Fruit fly (Drosophila melanogaster): Measurements from ENCODE around the gene Desat2.

Gene Desat2

dm6 chr3R:12448889-12449314 lies 12.9 kb downstream of the Desat2 start, which contains the start of gene CG18549 (continued):
- TF ChIP-seq CG3919 (GFP tag; optimal IDR thresholded peaks at IDR 0.05) = peak; percentile 100
- TF ChIP-seq CG8119 (GFP tag; IDR thresholded peaks at IDR 0.05) = peak; percentile 100
- TF ChIP-seq CG7368 (GFP tag; optimal IDR thresholded peaks at IDR 0.05) = peak; percentile 100
- peak; percentile 100 for TF ChIP-seq Sox102F (GFP tag; optimal IDR thresholded peaks at IDR 0.05)
- TF ChIP-seq esn (GFP tag; optimal IDR thresholded peaks at IDR 0.05) = peak; percentile 100
- TF ChIP-seq topi (GFP tag; optimal IDR thresholded peaks at IDR 0.05) = peak; percentile 100
- peak; percentile 99 for TF ChIP-seq CG16779 (tag; optimal IDR thresholded peaks at IDR 0.05)
- TF ChIP-seq Hr38 (GFP tag; optimal IDR thresholded peaks at IDR 0.05) = peak; percentile 97
- peak; percentile 100 for TF ChIP-seq Gug (GFP tag; IDR thresholded peaks at IDR 0.05)
- TF ChIP-seq CG9139 (GFP tag; optimal IDR thresholded peaks at IDR 0.05) = peak; percentile 100
- TF ChIP-seq CG31627 (GFP tag; optimal IDR thresholded peaks at IDR 0.05) = peak; percentile 100
- peak; percentile 99 for TF ChIP-seq CG11902 (GFP tag; optimal IDR thresholded peaks at IDR 0.05)
- peak; percentile 100 for TF ChIP-seq dsx (GFP tag; optimal IDR thresholded peaks at IDR 0.05; ENCODE audit: poor library complexity, severe bottlenecking)
- TF ChIP-seq eg (GFP tag; IDR thresholded peaks at IDR 0.05) = peak; percentile 100
- peak; percentile 100 for TF ChIP-seq CG6854 (GFP tag; optimal IDR thresholded peaks at IDR 0.05)
- TF ChIP-seq achi (GFP tag; optimal IDR thresholded peaks at IDR 0.05) = peak; percentile 99
- TF ChIP-seq CG6163 (GFP tag; IDR thresholded peaks at IDR 0.05) = peak; percentile 100
- peak; percentile 100 for TF ChIP-seq CG6792 (GFP tag; optimal IDR thresholded peaks at IDR 0.05)
- TF ChIP-seq net (GFP tag; optimal IDR thresholded peaks at IDR 0.05) = peak; percentile 100
- TF ChIP-seq CG8632 (GFP tag; optimal IDR thresholded peaks at IDR 0.05) = peak; percentile 100
- TF ChIP-seq acj6 (GFP tag; optimal IDR thresholded peaks at IDR 0.05) = peak; percentile 100
- TF ChIP-seq lz (GFP tag; optimal IDR thresholded peaks at IDR 0.05) = peak; percentile 100
- TF ChIP-seq ss (GFP tag; optimal IDR thresholded peaks at IDR 0.05) = peak; percentile 100

dm6 chr3R:12449617-12450242 lies 13.7 kb downstream of the Desat2 start:
- TF ChIP-seq svp (GFP tag) (peak; percentile 94), CG9139 (GFP tag; optimal IDR thresholded peaks at IDR 0.05) (peak; percentile 6), CG8632 (GFP tag; optimal IDR thresholded peaks at IDR 0.05) (no peak), spab (GFP tag; optimal IDR thresholded peaks at IDR 0.05) (peak; percentile 1), net (GFP tag; optimal IDR thresholded peaks at IDR 0.05) (peak; percentile 8), Hr4 (GFP tag; optimal IDR thresholded peaks at IDR 0.05) (no peak), Lpt (GFP tag; optimal IDR thresholded peaks at IDR 0.05) (no peak), topi (GFP tag; optimal IDR thresholded peaks at IDR 0.05) (no peak), esn (GFP tag; optimal IDR thresholded peaks at IDR 0.05) (no peak), CG6854 (GFP tag; optimal IDR thresholded peaks at IDR 0.05) (peak; percentile 2), ss (GFP tag; optimal IDR thresholded peaks at IDR 0.05) (peak in 1 of 2 experiments; percentile 44), dac (GFP tag; optimal IDR thresholded peaks at IDR 0.05) (no peak), CG3919 (GFP tag; optimal IDR thresholded peaks at IDR 0.05) (peak; percentile 21), Sox14 (GFP tag; optimal IDR thresholded peaks at IDR 0.05) (peak; percentile 21), Gug (GFP tag; IDR thresholded peaks at IDR 0.05) (no peak), Eip78C (GFP tag) (peak; percentile 52), CG10669 (GFP tag; optimal IDR thresholded peaks at IDR 0.05) (peak; percentile 20)

- TF ChIP-seq fkh (GFP tag; optimal IDR thresholded peaks at IDR 0.05) (no peak), Eip78C (GFP tag) (peak; percentile 37), CG6808 (GFP tag; optimal IDR thresholded peaks at IDR 0.05) (no peak), CG15336 (GFP tag; IDR thresholded peaks at IDR 0.05) (no peak), Eip93F (GFP tag; optimal IDR thresholded peaks at IDR 0.05) (peak; percentile 47), CG10669 (GFP tag; optimal IDR thresholded peaks at IDR 0.05) (no peak), Hr39 (GFP tag; optimal IDR thresholded peaks at IDR 0.05) (no peak), vri (GFP tag; optimal IDR thresholded peaks at IDR 0.05) (peak; percentile 81), Smox (GFP tag; optimal IDR thresholded peaks at IDR 0.05) (no peak)
These were observed 14.7 kb downstream of the Desat2 start for dm6 chr3R:12450713-12451259.
